Fruit fly (Drosophila melanogaster) whole organism, embryonic: ENCODE results near the gene CG18765.

Experiments used
- B-H1 ChIP-seq: fragments of 200-800 bp; sonication (Bioruptor generic); IDR thresholded peaks from 3 replicates; pipeline ENCODE4 v1.3.6; 2022; ENCODE audit warnings: missing biosample characterization, missing genetic modification characterization
- B-H2 ChIP-seq: fragments of 200-800 bp; sonication (Bioruptor generic); optimal IDR thresholded peaks from 2 replicates; lab custom pipeline; 2018; ENCODE audit warnings: missing biosample characterization, mild to moderate bottlenecking, missing genetic modification characterization
- CG10147 ChIP-seq: fragments of 200-800 bp; sonication (Bioruptor generic); optimal IDR thresholded peaks from 2 replicates; lab custom pipeline; 2019; ENCODE audit warnings: missing biosample characterization, mild to moderate bottlenecking, missing genetic modification characterization, moderate library complexity
- CG10267 ChIP-seq: fragments of 200-800 bp; sonication (Bioruptor generic); optimal IDR thresholded peaks from 2 replicates; lab custom pipeline; 2018; ENCODE audit warnings: missing biosample characterization, mild to moderate bottlenecking, missing genetic modification characterization, moderate library complexity
- CG10431 ChIP-seq: fragments of 200-800 bp; sonication (Bioruptor generic); optimal IDR thresholded peaks from 3 replicates; lab custom pipeline; 2018; ENCODE audit warnings: missing biosample characterization, mild to moderate bottlenecking, missing genetic modification characterization
- CG10462 ChIP-seq: fragments of 200-800 bp; sonication (Bioruptor generic); optimal IDR thresholded peaks from 2 replicates; lab custom pipeline; 2016; ENCODE audit warnings: missing biosample characterization, missing genetic modification characterization
- CG10979 ChIP-seq: fragments of 200-800 bp; sonication (Bioruptor generic); optimal IDR thresholded peaks from 2 replicates; lab custom pipeline; 2018; ENCODE audit warnings: missing biosample characterization, mild to moderate bottlenecking, missing genetic modification characterization, moderate library complexity
- CG12071 ChIP-seq: fragments of 200-800 bp; sonication (Bioruptor generic); optimal IDR thresholded peaks from 3 replicates; lab custom pipeline; 2018; ENCODE audit warnings: missing biosample characterization, mild to moderate bottlenecking, missing genetic modification characterization
- CG13424 ChIP-seq: fragments of 200-800 bp; sonication (Bioruptor generic); optimal IDR thresholded peaks from 2 replicates; lab custom pipeline; 2019; ENCODE audit warnings: missing biosample characterization, mild to moderate bottlenecking, missing genetic modification characterization, moderate library complexity
- CG14860 ChIP-seq: fragments of 200-800 bp; sonication (Bioruptor generic); IDR thresholded peaks from 3 replicates; pipeline ENCODE4 v1.3.6; 2022; ENCODE audit warnings: missing biosample characterization, missing genetic modification characterization; ENCODE audit not compliant: partially characterized antibody
- CG14965 ChIP-seq: fragments of 200-800 bp; sonication (Bioruptor generic); optimal IDR thresholded peaks from 2 replicates; lab custom pipeline; 2016; ENCODE audit warnings: missing biosample characterization, missing genetic modification characterization, borderline replicate concordance
- CG1529 ChIP-seq: fragments of 200-800 bp; sonication (Bioruptor generic); optimal IDR thresholded peaks from 3 replicates; lab custom pipeline; 2018; ENCODE audit warnings: missing biosample characterization, missing genetic modification characterization
- CG17328 ChIP-seq: fragments of 200-800 bp; sonication (Bioruptor generic); IDR thresholded peaks from 2 replicates; pipeline ENCODE4 v1.3.6; 2022; ENCODE audit warnings: missing biosample characterization, missing genetic modification characterization
- CG2199 ChIP-seq: fragments of 200-800 bp; sonication (Bioruptor generic); IDR thresholded peaks from 3 replicates; pipeline ENCODE4 v1.3.6; 2022; ENCODE audit warnings: missing biosample characterization, missing genetic modification characterization
- CG3281 ChIP-seq: fragments of 200-800 bp; sonication (Bioruptor generic); optimal IDR thresholded peaks from 3 replicates; lab custom pipeline; 2017; ENCODE audit warnings: missing biosample characterization, mild to moderate bottlenecking, missing genetic modification characterization
- CG34422 ChIP-seq: fragments of 200-800 bp; sonication (Bioruptor generic); IDR thresholded peaks from 3 replicates; pipeline ENCODE4 v1.3.6; 2022; ENCODE audit warnings: missing biosample characterization, missing genetic modification characterization
- CG3838 ChIP-seq: fragments of 200-800 bp; sonication (Bioruptor generic); optimal IDR thresholded peaks from 3 replicates; lab custom pipeline; 2016; ENCODE audit warnings: missing biosample characterization, missing genetic modification characterization
- CG4328 ChIP-seq: fragments of 200-800 bp; sonication (Bioruptor generic); optimal IDR thresholded peaks from 3 replicates; lab custom pipeline; 2017; ENCODE audit warnings: missing biosample characterization, missing genetic modification reagents, missing genetic modification characterization
- CG4707 ChIP-seq: fragments of 200-800 bp; sonication (Bioruptor generic); optimal IDR thresholded peaks from 2 replicates; lab custom pipeline; 2018; ENCODE audit warnings: missing biosample characterization, mild to moderate bottlenecking, missing genetic modification characterization, moderate library complexity
- CG5180 ChIP-seq: fragments of 200-800 bp; sonication (Bioruptor generic); optimal IDR thresholded peaks from 3 replicates; lab custom pipeline; 2017; ENCODE audit warnings: missing biosample characterization, missing genetic modification characterization, mild to moderate bottlenecking, moderate library complexity, missing genetic modification reagents
- CG7839 ChIP-seq: fragments of 200-800 bp; sonication (Bioruptor generic); optimal IDR thresholded peaks from 3 replicates; lab custom pipeline; 2018; ENCODE audit warnings: missing biosample characterization, mild to moderate bottlenecking, missing genetic modification characterization, moderate library complexity
- CG7928 ChIP-seq: fragments of 200-800 bp; sonication (Bioruptor generic); optimal IDR thresholded peaks from 2 replicates; lab custom pipeline; 2017; ENCODE audit warnings: missing biosample characterization, mild to moderate bottlenecking, missing genetic modification characterization
- E2f2 ChIP-seq: fragments of 200-800 bp; sonication (Bioruptor generic); IDR thresholded peaks from 2 replicates; pipeline ENCODE4 v1.3.6; 2022; ENCODE audit warnings: missing biosample characterization, missing genetic modification characterization
- GATAe ChIP-seq: fragments of 200-800 bp; sonication (Bioruptor generic); conservative IDR thresholded peaks from 2 replicates; pipeline ENCODE4 v1.3.6; 2022; ENCODE audit warnings: missing biosample characterization, missing genetic modification characterization
- H2.0 ChIP-seq: fragments of 200-800 bp; sonication (Bioruptor generic); IDR thresholded peaks from 2 replicates; pipeline ENCODE4 v1.3.6; 2022; ENCODE audit warnings: missing biosample characterization, missing genetic modification characterization
- HLHmδ ChIP-seq: fragments of 200-800 bp; sonication (Bioruptor generic); optimal IDR thresholded peaks from 2 replicates; lab custom pipeline; 2018; ENCODE audit warnings: missing biosample characterization, mild to moderate bottlenecking, missing genetic modification characterization, moderate library complexity
- MTF-1 ChIP-seq: fragments of 200-800 bp; sonication (Bioruptor generic); optimal IDR thresholded peaks from 2 replicates; lab custom pipeline; 2018; ENCODE audit warnings: missing biosample characterization, mild to moderate bottlenecking, missing genetic modification characterization, borderline replicate concordance
- Myb ChIP-seq: fragments of 200-800 bp; sonication (Bioruptor generic); optimal IDR thresholded peaks from 2 replicates; lab custom pipeline; 2016; ENCODE audit warnings: missing biosample characterization, missing genetic modification characterization
- NC2β ChIP-seq: fragments of 200-800 bp; sonication (Bioruptor generic); optimal IDR thresholded peaks from 2 replicates; lab custom pipeline; 2016; ENCODE audit warnings: missing biosample characterization, missing genetic modification characterization
- Nf-YC ChIP-seq: fragments of 200-800 bp; optimal IDR thresholded peaks from 3 replicates; lab custom pipeline; 2019; ENCODE audit warnings: missing biosample characterization, mild to moderate bottlenecking, missing genetic modification characterization, moderate library complexity
- Xbp1 ChIP-seq: fragments of 200-800 bp; sonication (Bioruptor generic); optimal IDR thresholded peaks from 3 replicates; lab custom pipeline; 2016; ENCODE audit warnings: missing biosample characterization, mild to moderate bottlenecking, missing genetic modification characterization
- ap ChIP-seq: fragments of 200-800 bp; sonication (Bioruptor generic); IDR thresholded peaks from 2 replicates; pipeline ENCODE4 v1.3.6; 2022; ENCODE audit warnings: missing biosample characterization, missing genetic modification characterization
- bcd ChIP-seq: fragments of 200-800 bp; sonication (Bioruptor generic); optimal IDR thresholded peaks from 2 replicates; lab custom pipeline; 2017; ENCODE audit warnings: missing biosample characterization, mild to moderate bottlenecking, missing genetic modification characterization
- cad ChIP-seq: fragments of >200 bp; optimal IDR thresholded peaks from 2 replicates; lab custom pipeline; 2017; ENCODE audit warnings: missing biosample characterization, missing genetic modification characterization
- dm ChIP-seq: fragments of 200-800 bp; sonication (Bioruptor generic); optimal IDR thresholded peaks from 3 replicates; lab custom pipeline; 2016; ENCODE audit warnings: missing biosample characterization, missing genetic modification characterization
- emc ChIP-seq: fragments of 200-800 bp; sonication (Bioruptor generic); optimal IDR thresholded peaks from 2 replicates; lab custom pipeline; 2016; ENCODE audit warnings: missing biosample characterization, missing genetic modification characterization
- gt ChIP-seq: fragments of 200-800 bp; sonication (Bioruptor generic); IDR thresholded peaks from 2 replicates; pipeline ENCODE4 v1.3.6; 2022; ENCODE audit warnings: missing biosample characterization, missing genetic modification characterization
- h ChIP-seq: fragments of >200 bp; optimal IDR thresholded peaks from 2 replicates; lab custom pipeline; 2017
- jing ChIP-seq: fragments of 200-800 bp; sonication (Bioruptor generic); optimal IDR thresholded peaks from 2 replicates; lab custom pipeline; 2018; ENCODE audit warnings: missing biosample characterization, mild to moderate bottlenecking, missing genetic modification characterization
- kay ChIP-seq: fragments of 200-800 bp; sonication (Bioruptor generic); optimal IDR thresholded peaks from 2 replicates; lab custom pipeline; 2016; ENCODE audit warnings: missing biosample characterization, missing genetic modification characterization
- repo ChIP-seq: fragments of 200-800 bp; sonication (Bioruptor generic); optimal IDR thresholded peaks from 2 replicates; lab custom pipeline; 2016; ENCODE audit warnings: missing biosample characterization, missing genetic modification characterization
- sima ChIP-seq: fragments of 200-800 bp; sonication (Bioruptor generic); optimal IDR thresholded peaks from 2 replicates; lab custom pipeline; 2016; ENCODE audit warnings: missing biosample characterization, missing genetic modification characterization
- slou ChIP-seq: fragments of 200-800 bp; sonication (Bioruptor generic); optimal IDR thresholded peaks from 3 replicates; lab custom pipeline; 2016; ENCODE audit warnings: missing biosample characterization, missing genetic modification characterization
- sqz ChIP-seq: fragments of 200-800 bp; sonication (Bioruptor generic); optimal IDR thresholded peaks from 3 replicates; lab custom pipeline; 2018; ENCODE audit warnings: missing biosample characterization, mild to moderate bottlenecking, missing genetic modification characterization
- sug ChIP-seq: fragments of 200-800 bp; optimal IDR thresholded peaks from 2 replicates; lab custom pipeline; 2019; ENCODE audit warnings: missing biosample characterization, mild to moderate bottlenecking, missing genetic modification characterization, moderate library complexity
- tin ChIP-seq: fragments of 200-800 bp; sonication (Bioruptor generic); optimal IDR thresholded peaks from 3 replicates; lab custom pipeline; 2016; ENCODE audit warnings: missing biosample characterization, missing genetic modification characterization
- tup ChIP-seq: fragments of 200-800 bp; sonication (Bioruptor generic); optimal IDR thresholded peaks from 2 replicates; lab custom pipeline; 2016; ENCODE audit warnings: missing biosample characterization, mild to moderate bottlenecking, missing genetic modification characterization, moderate library complexity
- tx ChIP-seq: fragments of 200-800 bp; sonication (Bioruptor generic); optimal IDR thresholded peaks from 2 replicates; lab custom pipeline; 2016; ENCODE audit warnings: missing biosample characterization, missing genetic modification characterization
- unc-4 ChIP-seq: fragments of 200-800 bp; sonication (Bioruptor generic); IDR thresholded peaks from 2 replicates; pipeline ENCODE4 v1.3.6; 2022; ENCODE audit warnings: missing biosample characterization, missing genetic modification characterization; ENCODE audit not compliant: partially characterized antibody
- z ChIP-seq: fragments of 200-800 bp; sonication (Bioruptor generic); IDR thresholded peaks from 3 replicates; pipeline ENCODE4 v1.3.6; 2022; ENCODE audit warnings: missing biosample characterization, missing genetic modification characterization

The CG18765 gene

DNA sequence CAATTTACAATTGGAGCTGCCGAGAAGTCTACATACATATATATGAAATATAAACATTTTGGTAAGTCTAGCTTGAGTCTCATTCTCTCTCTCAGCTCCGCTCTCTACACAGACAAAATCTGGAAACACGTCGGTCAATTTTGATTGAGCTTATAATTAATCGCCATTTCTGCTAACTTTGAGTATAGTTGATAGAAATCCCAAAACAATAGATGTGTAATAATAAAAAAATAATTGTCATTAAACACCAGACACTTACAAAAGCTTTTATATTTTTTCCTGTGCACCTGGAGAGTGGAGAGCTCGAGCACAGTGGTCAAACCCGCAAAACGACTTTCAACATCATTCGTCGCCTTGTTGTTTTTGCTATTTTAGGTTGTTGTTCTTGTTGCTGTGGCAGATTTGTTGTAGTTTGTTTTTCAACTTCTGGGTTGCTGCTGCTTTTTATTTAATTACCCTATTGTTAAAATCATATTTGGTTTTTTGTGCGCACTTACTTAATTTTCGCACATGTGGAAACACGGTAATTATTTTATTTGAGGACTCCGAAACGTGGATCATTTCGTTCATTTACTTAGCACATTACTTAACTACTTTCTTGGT, 34.9 kb downstream of the CG18765 start (continued):
- TF ChIP-seq CG7839 (tag; lab: Kevin White, UChicago) (peak; percentile 97), NC2β (GFP tag; lab: Kevin White, UChicago) (peak; percentile 95), Nf-YC (tag; lab: Kevin White, UChicago) (peak; percentile 73), Myb (GFP tag; lab: Kevin White, UChicago) (peak; percentile 83), B-H1 (GFP tag; lab: Robert Waterston, UW) (peak; percentile 94), B-H2 (GFP tag; lab: Kevin White, UChicago) (peak; percentile 71), slou (peak; percentile 93), ap (GFP tag; lab: Robert Waterston, UW) (peak; percentile 93), h (lab: Kevin White, UChicago) (no peak), emc (GFP tag; lab: Kevin White, UChicago) (peak; percentile 87), H2.0 (GFP tag; lab: Robert Waterston, UW) (peak; percentile 97), CG3838 (GFP tag; lab: Kevin White, UChicago) (peak; percentile 92), tx (GFP tag; lab: Kevin White, UChicago) (peak; percentile 93), CG1529 (GFP tag; lab: Kevin White, UChicago) (peak; percentile 93), CG10979 (tag; lab: Kevin White, UChicago) (peak; percentile 95), sima (GFP tag; lab: Kevin White, UChicago) (peak; percentile 74), repo (GFP tag; lab: Kevin White, UChicago) (peak; percentile 89), z (peak; percentile 77), sug (tag; lab: Kevin White, UChicago) (peak; percentile 85), unc-4 (GFP tag; lab: Robert Waterston, UW) (no peak), CG17328 (peak; percentile 97), HLHmδ (GFP tag; lab: Kevin White, UChicago) (no peak), CG10267 (tag; lab: Kevin White, UChicago) (peak; percentile 91), CG14860 (GFP tag; lab: Robert Waterston, UW) (no peak), kay (GFP tag; lab: Kevin White, UChicago) (peak; percentile 87), CG10462 (GFP tag; lab: Kevin White, UChicago) (peak; percentile 89), MTF-1 (peak; percentile 92), CG14965 (GFP tag; lab: Kevin White, UChicago) (peak; percentile 66), CG4328 (GFP tag; lab: Kevin White, UChicago) (peak; percentile 76), CG5180 (GFP tag; lab: Kevin White, UChicago) (peak; percentile 82), CG12071 (GFP tag; lab: Kevin White, UChicago) (peak; percentile 97), CG4707 (GFP tag; lab: Kevin White, UChicago) (peak; percentile 93), cad (no peak), CG3281 (GFP tag; lab: Kevin White, UChicago) (peak; percentile 95), Xbp1 (peak; percentile 97), CG10431 (GFP tag; lab: Kevin White, UChicago) (peak; percentile 81), GATAe (GFP tag; lab: Robert Waterston, UW) (peak; percentile 88), CG34422 (GFP tag; lab: Robert Waterston, UW) (peak; percentile 97), CG7928 (GFP tag; lab: Kevin White, UChicago) (peak; percentile 78), gt (GFP tag; lab: Robert Waterston, UW) (peak; percentile 87), jing (GFP tag; lab: Kevin White, UChicago) (peak; percentile 88), CG10147 (peak; percentile 96), bcd (GFP tag; lab: Kevin White, UChicago) (peak; percentile 96), sqz (GFP tag; lab: Kevin White, UChicago) (peak; percentile 86), tin (GFP tag; lab: Kevin White, UChicago) (peak; percentile 95), dm (GFP tag; lab: Kevin White, UChicago) (peak; percentile 87), CG13424 (tag; lab: Kevin White, UChicago) (peak; percentile 97), E2f2 (peak; percentile 83), tup (GFP tag; lab: Kevin White, UChicago) (peak; percentile 92), CG2199 (GFP tag; lab: Robert Waterston, UW) (peak; percentile 90)
